Fruit fly (Drosophila melanogaster): ENCODE data around the gene ATPsynE.

ATPsynE gene

DNA sequence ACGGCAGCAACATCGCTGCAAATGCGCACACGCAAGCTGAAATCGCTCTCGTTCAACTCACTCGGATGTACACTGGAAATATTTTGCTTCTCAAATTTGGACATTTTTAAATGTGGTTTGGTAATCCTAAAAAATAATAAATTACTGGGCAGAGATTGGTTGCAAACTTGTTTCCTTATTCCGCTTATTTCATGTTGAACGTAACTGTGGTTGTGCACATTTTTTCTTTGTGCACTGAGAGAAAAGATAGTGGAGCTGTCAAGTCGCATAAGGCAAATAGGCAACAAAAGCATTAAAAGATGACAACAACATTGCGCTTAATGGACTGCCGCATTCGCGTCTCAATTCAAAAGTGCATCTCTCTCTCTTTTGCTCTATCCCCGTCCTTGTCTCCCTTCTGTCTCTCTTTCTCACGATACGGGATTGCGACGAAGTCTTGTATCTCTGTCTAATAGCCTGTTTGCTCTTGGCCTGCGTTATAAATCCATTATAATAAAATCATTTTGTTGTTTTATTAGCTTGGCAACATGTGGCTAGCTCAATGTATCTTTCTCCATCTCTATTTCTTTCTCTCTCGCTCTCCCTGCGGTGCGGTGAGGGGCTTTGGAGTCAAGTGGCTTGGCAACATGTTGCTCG is 46.6 kb downstream of the ATPsynE start (continued):
- TF ChIP-seq pita (GFP tag; optimal IDR thresholded peaks at IDR 0.05), result no peak
- peak; percentile 61 for TF ChIP-seq CG8359 (GFP tag; optimal IDR thresholded peaks at IDR 0.05; ENCODE audit: borderline replicate concordance)
- peak; percentile 98 for TF ChIP-seq seq (GFP tag; IDR thresholded peaks at IDR 0.05)
- peak; percentile 92 for TF ChIP-seq fd96Cb (tag; optimal IDR thresholded peaks at IDR 0.05)
- peak; percentile 85 for TF ChIP-seq nau (GFP tag; optimal IDR thresholded peaks at IDR 0.05)
- TF ChIP-seq CG2875 (GFP tag; optimal IDR thresholded peaks at IDR 0.05), result peak; percentile 91
- peak; percentile 91 for TF ChIP-seq CG8290 (GFP tag; optimal IDR thresholded peaks at IDR 0.05)
- TF ChIP-seq CG8290 (tag; optimal IDR thresholded peaks at IDR 0.05), result peak; percentile 52 to 96
- peak; percentile 76 for TF ChIP-seq CG10274 (GFP tag; optimal IDR thresholded peaks at IDR 0.05)
- no peak for TF ChIP-seq cas (GFP tag; IDR thresholded peaks at IDR 0.05)
- TF ChIP-seq lmd (GFP tag; IDR thresholded peaks at IDR 0.05), result peak; percentile 85
- TF ChIP-seq Ada2b (GFP tag; IDR thresholded peaks at IDR 0.05), result peak; percentile 87
- TF ChIP-seq nerfin-2 (GFP tag; IDR thresholded peaks at IDR 0.05; ENCODE audit: partially characterized antibody), result no peak
- TF ChIP-seq CG16863 (GFP tag; optimal IDR thresholded peaks at IDR 0.05), result peak; percentile 97
- peak; percentile 64 for TF ChIP-seq Hey (tag; optimal IDR thresholded peaks at IDR 0.05)
- TF ChIP-seq Gug (GFP tag; IDR thresholded peaks at IDR 0.05), result peak; percentile 63; the same call in 2 of the 4 replicates
- TF ChIP-seq Ets97D (GFP tag; optimal IDR thresholded peaks at IDR 0.05), result peak; percentile 90
- TF ChIP-seq toy (GFP tag; IDR thresholded peaks at IDR 0.05), result 0 out of 2 replicates have a peak, but pooled peaks have one; percentile 36
- peak; percentile 93 for TF ChIP-seq CG43689 (GFP tag; IDR thresholded peaks at IDR 0.05)
- TF ChIP-seq Hr39 (optimal IDR thresholded peaks at IDR 0.05), result no peak
- TF ChIP-seq CG1529 (GFP tag; optimal IDR thresholded peaks at IDR 0.05), result peak; percentile 95
- no peak for TF ChIP-seq inv (GFP tag; IDR thresholded peaks at IDR 0.05; ENCODE audit: partially characterized antibody)
- peak; percentile 96 for TF ChIP-seq CG14050 (GFP tag; IDR thresholded peaks at IDR 0.05)
- TF ChIP-seq pan (optimal IDR thresholded peaks at IDR 0.05), result no peak
- peak in 1 of 2 experiments; percentile 73 for TF ChIP-seq pan (GFP tag; optimal IDR thresholded peaks at IDR 0.05 in 1 of 2, IDR thresholded peaks at IDR 0.05 in 1 of 2)
- TF ChIP-seq crol (GFP tag; IDR thresholded peaks at IDR 0.05), result peak; percentile 91
- TF ChIP-seq CG8281 (tag; optimal IDR thresholded peaks at IDR 0.05), result peak; percentile 63
- TF ChIP-seq YL-1 (GFP tag; optimal IDR thresholded peaks at IDR 0.05), result peak; percentile 66
- TF ChIP-seq HLH54F (GFP tag; optimal IDR thresholded peaks at IDR 0.05), result peak; percentile 94
- peak; percentile 36; the same call in 1 of the 2 replicates for TF ChIP-seq Taf1 (GFP tag; IDR thresholded peaks at IDR 0.05)
- no peak for TF ChIP-seq CG10543 (GFP tag; optimal IDR thresholded peaks at IDR 0.05)
- peak; percentile 74 for TF ChIP-seq CG31441 (GFP tag; IDR thresholded peaks at IDR 0.05)
- no peak for TF ChIP-seq C15 (GFP tag; IDR thresholded peaks at IDR 0.05)
- peak; percentile 62 for TF ChIP-seq CG6765 (GFP tag; optimal IDR thresholded peaks at IDR 0.05)
- TF ChIP-seq Opbp (GFP tag; IDR thresholded peaks at IDR 0.05; ENCODE audit: partially characterized antibody), result no peak
- TF ChIP-seq CG8478 (optimal IDR thresholded peaks at IDR 0.05), result peak; percentile 80
- peak; percentile 26 for TF ChIP-seq Elba2 (GFP tag; optimal IDR thresholded peaks at IDR 0.05)
- TF ChIP-seq vfl (GFP tag; optimal IDR thresholded peaks at IDR 0.05), result peak; percentile 90
- peak; percentile 94 for TF ChIP-seq oc (tag; optimal IDR thresholded peaks at IDR 0.05)
- no peak for TF ChIP-seq fd64A (GFP tag; optimal IDR thresholded peaks at IDR 0.05)
- peak; percentile 86 for TF ChIP-seq onecut (GFP tag; IDR thresholded peaks at IDR 0.05)
- peak; percentile 57 for TF ChIP-seq CG30020 (tag; optimal IDR thresholded peaks at IDR 0.05)
- TF ChIP-seq CG13296 (GFP tag; optimal IDR thresholded peaks at IDR 0.05), result peak; percentile 65
- peak; percentile 94 for TF ChIP-seq abd-A (tag; optimal IDR thresholded peaks at IDR 0.05)
- TF ChIP-seq CG12942 (GFP tag; optimal IDR thresholded peaks at IDR 0.05), result peak; percentile 95
- TF ChIP-seq Tbp (GFP tag; optimal IDR thresholded peaks at IDR 0.05), result no peak
- TF ChIP-seq psq (GFP tag; optimal IDR thresholded peaks at IDR 0.05), result peak; percentile 86
- TF ChIP-seq hbn (GFP tag; IDR thresholded peaks at IDR 0.05; ENCODE audit: partially characterized antibody), result no peak
- TF ChIP-seq CG4707 (GFP tag; optimal IDR thresholded peaks at IDR 0.05), result peak; percentile 88
- peak; percentile 96 for TF ChIP-seq CG5953 (GFP tag; IDR thresholded peaks at IDR 0.05)
- peak; percentile 76 for TF ChIP-seq CG14710 (tag; optimal IDR thresholded peaks at IDR 0.05)
